Fruit fly (Drosophila melanogaster) whole organism, embryonic: Measurements from ENCODE around the gene cni.

Experiments used
- Ada2b ChIP-seq: fragments of 200-800 bp; sonication (Bioruptor generic); IDR thresholded peaks from 2 replicates; pipeline ENCODE4 v1.3.6; 2022; ENCODE audit warnings: missing biosample characterization, missing genetic modification characterization
- Bdp1 ChIP-seq: fragments of 200-800 bp; sonication (Bioruptor generic); optimal IDR thresholded peaks from 3 replicates; lab custom pipeline; 2016; ENCODE audit warnings: missing biosample characterization, missing genetic modification characterization
- CG10274 ChIP-seq: fragments of 200-800 bp; sonication (Bioruptor generic); optimal IDR thresholded peaks from 3 replicates; lab custom pipeline; 2017; ENCODE audit warnings: missing biosample characterization, mild to moderate bottlenecking, missing genetic modification characterization
- CG10366 ChIP-seq: fragments of 200-800 bp; sonication (Bioruptor generic); IDR thresholded peaks from 2 replicates; pipeline ENCODE4 v1.3.6; 2022; ENCODE audit warnings: missing biosample characterization, missing genetic modification characterization
- CG11696 ChIP-seq: fragments of 200-800 bp; sonication (Bioruptor generic); IDR thresholded peaks from 2 replicates; pipeline ENCODE4 v1.3.6; 2022; ENCODE audit warnings: missing biosample characterization, missing genetic modification characterization
- CG13424 ChIP-seq: fragments of 200-800 bp; sonication (Bioruptor generic); optimal IDR thresholded peaks from 2 replicates; lab custom pipeline; 2019; ENCODE audit warnings: missing biosample characterization, mild to moderate bottlenecking, missing genetic modification characterization, moderate library complexity
- CG14014 ChIP-seq: fragments of 200-800 bp; sonication (Bioruptor generic); IDR thresholded peaks from 2 replicates; pipeline ENCODE4 v1.3.6; 2022; ENCODE audit warnings: missing biosample characterization, missing genetic modification characterization
- CG15269 ChIP-seq: fragments of 200-800 bp; sonication (Bioruptor generic); optimal IDR thresholded peaks from 2 replicates; lab custom pipeline; 2018; ENCODE audit warnings: missing biosample characterization, mild to moderate bottlenecking, missing genetic modification characterization, moderate library complexity
- CG15479 ChIP-seq: fragments of 200-800 bp; sonication (Bioruptor generic); optimal IDR thresholded peaks from 3 replicates; lab custom pipeline; 2019; ENCODE audit warnings: missing biosample characterization, mild to moderate bottlenecking, missing genetic modification characterization, moderate library complexity
- CG16779 ChIP-seq: fragments of 200-800 bp; sonication (Bioruptor generic); IDR thresholded peaks from 2 replicates; pipeline ENCODE4 v1.3.6; 2022; ENCODE audit warnings: missing biosample characterization, missing genetic modification characterization
- CG17612 ChIP-seq: fragments of 200-800 bp; sonication (Bioruptor generic); IDR thresholded peaks from 2 replicates; pipeline ENCODE4 v1.3.6; 2022; ENCODE audit warnings: missing biosample characterization, missing genetic modification characterization
- CG18599 ChIP-seq: fragments of 200-800 bp; sonication (Bioruptor generic); optimal IDR thresholded peaks from 3 replicates; lab custom pipeline; 2017; ENCODE audit warnings: missing biosample characterization, missing genetic modification characterization, mild to moderate bottlenecking, moderate library complexity, missing genetic modification reagents
- CG2116 ChIP-seq: fragments of 200-800 bp; sonication (Bioruptor generic); optimal IDR thresholded peaks from 3 replicates; lab custom pipeline; 2018; ENCODE audit warnings: missing biosample characterization, mild to moderate bottlenecking, missing genetic modification characterization
- CG2199 ChIP-seq: fragments of 200-800 bp; sonication (Bioruptor generic); IDR thresholded peaks from 3 replicates; pipeline ENCODE4 v1.3.6; 2022; ENCODE audit warnings: missing biosample characterization, missing genetic modification characterization
- CG3407 ChIP-seq: fragments of 200-800 bp; sonication (Bioruptor generic); optimal IDR thresholded peaks from 2 replicates; lab custom pipeline; 2018; ENCODE audit warnings: missing biosample characterization, mild to moderate bottlenecking, missing genetic modification characterization
- CG34376 ChIP-seq: fragments of 200-800 bp; sonication (Bioruptor generic); optimal IDR thresholded peaks from 2 replicates; lab custom pipeline; 2018; ENCODE audit warnings: missing biosample characterization, mild to moderate bottlenecking, missing genetic modification characterization
- CG34422 ChIP-seq: fragments of 200-800 bp; sonication (Bioruptor generic); IDR thresholded peaks from 3 replicates; pipeline ENCODE4 v1.3.6; 2022; ENCODE audit warnings: missing biosample characterization, missing genetic modification characterization
- CG43689 ChIP-seq: fragments of 200-800 bp; sonication (Bioruptor generic); IDR thresholded peaks from 2 replicates; pipeline ENCODE4 v1.3.6; 2022; ENCODE audit warnings: missing biosample characterization, missing genetic modification characterization
- CG6254 ChIP-seq: fragments of 200-800 bp; sonication (Bioruptor generic); optimal IDR thresholded peaks from 3 replicates; lab custom pipeline; 2017; ENCODE audit warnings: mild to moderate bottlenecking, missing biosample characterization, missing genetic modification reagents, missing genetic modification characterization
- CG6683 ChIP-seq: fragments of 200-800 bp; sonication (Bioruptor generic); optimal IDR thresholded peaks from 2 replicates; lab custom pipeline; 2017; ENCODE audit warnings: missing biosample characterization, mild to moderate bottlenecking, missing genetic modification characterization, missing genetic modification reagents
- CG7357 ChIP-seq: fragments of 200-800 bp; sonication (Bioruptor generic); IDR thresholded peaks from 3 replicates; pipeline ENCODE4 v1.3.6; 2022; ENCODE audit warnings: missing biosample characterization, missing genetic modification characterization
- CG7556 ChIP-seq: fragments of 200-800 bp; sonication (Bioruptor generic); optimal IDR thresholded peaks from 2 replicates; lab custom pipeline; 2017; ENCODE audit warnings: missing biosample characterization, mild to moderate bottlenecking, missing genetic modification characterization
- CG9215 ChIP-seq: fragments of 200-800 bp; sonication (Bioruptor generic); IDR thresholded peaks from 2 replicates; pipeline ENCODE4 v1.3.6; 2022; ENCODE audit warnings: missing biosample characterization, missing genetic modification characterization
- CG9817 ChIP-seq: fragments of 200-800 bp; sonication (Bioruptor generic); optimal IDR thresholded peaks from 2 replicates; lab custom pipeline; 2018; ENCODE audit warnings: missing biosample characterization, mild to moderate bottlenecking, missing genetic modification characterization, moderate library complexity
- Dip3 ChIP-seq: fragments of 200-800 bp; sonication (Bioruptor generic); optimal IDR thresholded peaks from 3 replicates; lab custom pipeline; 2016; ENCODE audit warnings: missing biosample characterization, missing genetic modification characterization
- ERR ChIP-seq: fragments of 200-800 bp; sonication (Bioruptor generic); optimal IDR thresholded peaks from 2 replicates; lab custom pipeline; 2016; ENCODE audit warnings: missing biosample characterization, missing genetic modification characterization
- Eip74EF ChIP-seq, 2 experiments: fragments of 200-800 bp in 1 of 2; fragments of >200 bp in 1 of 2; sonication (Bioruptor generic) in 1 of 2; optimal IDR thresholded peaks; 2 replicates each; lab custom pipeline; 2017 to 2019; ENCODE audit warnings: missing biosample characterization in 2 of 2, missing genetic modification characterization in 2 of 2, mild to moderate bottlenecking in 1 of 2, moderate library complexity in 1 of 2
- Ets65A ChIP-seq: fragments of 200-800 bp; sonication (Bioruptor generic); peaks from one replicate; lab custom pipeline; 2016; ENCODE audit warnings: missing biosample characterization, missing genetic modification characterization
- H2.0 ChIP-seq: fragments of 200-800 bp; sonication (Bioruptor generic); IDR thresholded peaks from 2 replicates; pipeline ENCODE4 v1.3.6; 2022; ENCODE audit warnings: missing biosample characterization, missing genetic modification characterization
- HmgD ChIP-seq: fragments of 200-800 bp; sonication (Bioruptor generic); optimal IDR thresholded peaks from 3 replicates; lab custom pipeline; 2016; ENCODE audit warnings: missing biosample characterization, missing genetic modification characterization
- Hmr ChIP-seq: fragments of 200-800 bp; sonication (Bioruptor generic); optimal IDR thresholded peaks from 3 replicates; lab custom pipeline; 2017; ENCODE audit warnings: mild to moderate bottlenecking, missing biosample characterization, missing genetic modification reagents, missing genetic modification characterization
- MESR4 ChIP-seq: fragments of 200-800 bp; sonication (Bioruptor generic); optimal IDR thresholded peaks from 2 replicates; lab custom pipeline; 2018; ENCODE audit warnings: missing biosample characterization, mild to moderate bottlenecking, missing genetic modification characterization, moderate library complexity
- NK7.1 ChIP-seq: fragments of 200-800 bp; sonication (Bioruptor generic); optimal IDR thresholded peaks from 3 replicates; lab custom pipeline; 2016; ENCODE audit warnings: missing biosample characterization, missing genetic modification characterization
- Sin3A ChIP-seq: fragments of >200 bp; optimal IDR thresholded peaks from 2 replicates; lab custom pipeline; 2018
- Ssrp ChIP-seq: fragments of 200-800 bp; sonication (Bioruptor generic); optimal IDR thresholded peaks from 2 replicates; lab custom pipeline; 2018; ENCODE audit warnings: missing biosample characterization, mild to moderate bottlenecking, missing genetic modification characterization, moderate library complexity
- caup ChIP-seq: fragments of 200-800 bp; sonication (Bioruptor generic); optimal IDR thresholded peaks from 3 replicates; lab custom pipeline; 2017; ENCODE audit warnings: missing biosample characterization, mild to moderate bottlenecking, missing genetic modification characterization, moderate library complexity; ENCODE audit not compliant: severe bottlenecking
- danr ChIP-seq: fragments of 200-800 bp; sonication (Bioruptor generic); IDR thresholded peaks from 2 replicates; pipeline ENCODE4 v1.3.6; 2022; ENCODE audit warnings: missing biosample characterization, missing genetic modification characterization
- fd96Cb ChIP-seq: fragments of 200-800 bp; sonication (Bioruptor generic); optimal IDR thresholded peaks from 2 replicates; lab custom pipeline; 2018; ENCODE audit warnings: missing biosample characterization, mild to moderate bottlenecking, missing genetic modification characterization, moderate library complexity
- grn ChIP-seq: fragments of 200-800 bp; sonication (Bioruptor generic); optimal IDR thresholded peaks from 3 replicates; lab custom pipeline; 2017; ENCODE audit warnings: missing biosample characterization, missing genetic modification characterization
- inv ChIP-seq: fragments of 200-800 bp; sonication (Bioruptor generic); IDR thresholded peaks from 2 replicates; pipeline ENCODE4 v1.3.6; 2022; ENCODE audit warnings: missing biosample characterization, missing genetic modification characterization; ENCODE audit not compliant: partially characterized antibody
- jumu ChIP-seq: fragments of 200-800 bp; sonication (Bioruptor generic); optimal IDR thresholded peaks from 3 replicates; lab custom pipeline; 2016; ENCODE audit warnings: missing biosample characterization, missing genetic modification characterization
- ken ChIP-seq: fragments of 200-800 bp; sonication (Bioruptor generic); IDR thresholded peaks from 3 replicates; pipeline ENCODE4 v1.3.6; 2022; ENCODE audit warnings: missing biosample characterization, missing genetic modification characterization
- ro ChIP-seq: fragments of 200-800 bp; sonication (Bioruptor generic); IDR thresholded peaks from 2 replicates; pipeline ENCODE4 v1.3.6; 2022; ENCODE audit warnings: missing biosample characterization, missing genetic modification characterization
- schlank ChIP-seq: fragments of 200-800 bp; sonication (Bioruptor generic); optimal IDR thresholded peaks from 2 replicates; lab custom pipeline; 2018; ENCODE audit warnings: missing biosample characterization, mild to moderate bottlenecking, missing genetic modification characterization
- scrt ChIP-seq: fragments of 200-800 bp; sonication (Bioruptor generic); optimal IDR thresholded peaks from 2 replicates; lab custom pipeline; 2018; ENCODE audit warnings: missing biosample characterization, mild to moderate bottlenecking, missing genetic modification characterization, moderate library complexity
- sens ChIP-seq: fragments of 200-800 bp; sonication (Bioruptor generic); peaks from one replicate; lab custom pipeline; 2016; ENCODE audit warnings: missing biosample characterization, missing genetic modification characterization
- slp2 ChIP-seq: fragments of 200-800 bp; sonication (Bioruptor generic); optimal IDR thresholded peaks from 2 replicates; lab custom pipeline; 2016; ENCODE audit warnings: missing biosample characterization, missing genetic modification characterization
- so ChIP-seq: fragments of 200-800 bp; sonication (Bioruptor generic); IDR thresholded peaks from 3 replicates; pipeline ENCODE4 v1.3.6; 2022; ENCODE audit warnings: missing biosample characterization, missing genetic modification characterization
- tin ChIP-seq: fragments of 200-800 bp; sonication (Bioruptor generic); optimal IDR thresholded peaks from 3 replicates; lab custom pipeline; 2016; ENCODE audit warnings: missing biosample characterization, missing genetic modification characterization
- tna ChIP-seq: fragments of 200-800 bp; sonication (Bioruptor generic); IDR thresholded peaks from 2 replicates; pipeline ENCODE4 v1.3.6; 2022; ENCODE audit warnings: missing biosample characterization, missing genetic modification characterization; ENCODE audit not compliant: partially characterized antibody
- trem ChIP-seq: fragments of 200-800 bp; optimal IDR thresholded peaks from 3 replicates; lab custom pipeline; 2019; ENCODE audit warnings: missing biosample characterization, mild to moderate bottlenecking, missing genetic modification characterization, moderate library complexity

cni gene

dm6 chr2L:16350160-16350633, 39.7 kb upstream of the cni start (continued):
- TF ChIP-seq caup (GFP tag; lab: Kevin White, UChicago) (peak; percentile 68), CG34376 (GFP tag; lab: Kevin White, UChicago) (no peak), CG11696 (0 out of 2 replicates have a peak, but pooled peaks have one; percentile 26), grn (GFP tag; lab: Kevin White, UChicago) (no peak), ERR (GFP tag; lab: Kevin White, UChicago) (no peak), scrt (GFP tag; lab: Kevin White, UChicago) (peak; percentile 23), CG10274 (GFP tag; lab: Kevin White, UChicago) (no peak), CG13424 (peak; percentile 81), Ada2b (peak; percentile 75), CG6683 (GFP tag; lab: Kevin White, UChicago) (no peak), slp2 (GFP tag; lab: Kevin White, UChicago) (peak; percentile 25), ken (GFP tag; lab: Robert Waterston, UW) (peak; percentile 79; the same call in 2 of the 3 replicates), CG2116 (GFP tag; lab: Kevin White, UChicago) (peak; percentile 70), CG34422 (GFP tag; lab: Robert Waterston, UW) (peak; percentile 82), Ets65A (GFP tag; lab: Kevin White, UChicago) (peak; percentile 97), trem (tag; lab: Kevin White, UChicago) (peak; percentile 37), CG17612 (GFP tag; lab: Robert Waterston, UW) (peak; percentile 46; the same call in 1 of the 2 replicates), CG18599 (peak; percentile 76), CG14014 (peak; percentile 84), CG2199 (peak; percentile 86), Hmr (GFP tag; lab: Kevin White, UChicago) (peak; percentile 79), CG10366 (GFP tag; lab: Robert Waterston, UW) (peak; percentile 72), sens (GFP tag; lab: Kevin White, UChicago) (peak; percentile 53), HmgD (GFP tag; lab: Kevin White, UChicago) (peak; percentile 46), Sin3A (lab: Kevin White, UChicago) (no peak), CG15269 (tag; lab: Kevin White, UChicago) (no peak), MESR4 (GFP tag; lab: Kevin White, UChicago) (peak; percentile 58), Ssrp (tag; lab: Kevin White, UChicago) (peak; percentile 77), so (peak; percentile 75), CG9215 (GFP tag; lab: Robert Waterston, UW) (peak; percentile 76), CG15479 (GFP tag; lab: Kevin White, UChicago) (peak; percentile 23), Eip74EF (GFP tag; optimal IDR thresholded peaks at IDR 0.05; lab: Kevin White, UChicago) (no peak), fd96Cb (peak; percentile 45), Dip3 (GFP tag; lab: Kevin White, UChicago) (peak; percentile 56), NK7.1 (GFP tag; lab: Kevin White, UChicago) (no peak), ro (peak; percentile 50), CG7357 (GFP tag; lab: Robert Waterston, UW) (peak; percentile 65; the same call in 1 of the 3 replicates), tna (GFP tag; lab: Robert Waterston, UW) (no peak), H2.0 (GFP tag; lab: Robert Waterston, UW) (peak; percentile 69), schlank (tag; lab: Kevin White, UChicago) (peak; percentile 26), danr (GFP tag; lab: Robert Waterston, UW) (no peak), inv (GFP tag; lab: Robert Waterston, UW) (peak; percentile 55), CG6254 (GFP tag; lab: Kevin White, UChicago) (peak; percentile 15), CG9817 (tag; lab: Kevin White, UChicago) (peak; percentile 69), CG16779 (GFP tag; lab: Robert Waterston, UW) (peak; percentile 64; the same call in 1 of the 2 replicates), Bdp1 (GFP tag; lab: Kevin White, UChicago) (no peak), CG7556 (peak; percentile 51), CG43689 (peak; percentile 47; the same call in 1 of the 2 replicates), jumu (peak; percentile 71), tin (GFP tag; lab: Kevin White, UChicago) (peak; percentile 53), CG3407 (GFP tag; lab: Kevin White, UChicago) (peak; percentile 12)
